Fruit fly (Drosophila melanogaster) whole organism, embryonic: ENCODE results near the gene CG3726.

Experiments used
- Bgb ChIP-seq: fragments of 200-800 bp; sonication (Bioruptor generic); IDR thresholded peaks from 2 replicates; pipeline ENCODE4 v1.3.6; 2022; ENCODE audit warnings: missing biosample characterization, missing genetic modification characterization; ENCODE audit not compliant: partially characterized antibody
- CG10267 ChIP-seq: fragments of 200-800 bp; sonication (Bioruptor generic); optimal IDR thresholded peaks from 2 replicates; lab custom pipeline; 2018; ENCODE audit warnings: missing biosample characterization, mild to moderate bottlenecking, missing genetic modification characterization, moderate library complexity
- CG10431 ChIP-seq: fragments of 200-800 bp; sonication (Bioruptor generic); optimal IDR thresholded peaks from 3 replicates; lab custom pipeline; 2018; ENCODE audit warnings: missing biosample characterization, mild to moderate bottlenecking, missing genetic modification characterization
- CG10979 ChIP-seq: fragments of 200-800 bp; sonication (Bioruptor generic); optimal IDR thresholded peaks from 2 replicates; lab custom pipeline; 2018; ENCODE audit warnings: missing biosample characterization, mild to moderate bottlenecking, missing genetic modification characterization, moderate library complexity
- CG11723 ChIP-seq: fragments of 200-800 bp; sonication (Bioruptor generic); optimal IDR thresholded peaks from 2 replicates; lab custom pipeline; 2017; ENCODE audit warnings: missing biosample characterization, mild to moderate bottlenecking, missing genetic modification characterization
- CG12104 ChIP-seq: fragments of 200-800 bp; sonication (Bioruptor generic); optimal IDR thresholded peaks from 3 replicates; lab custom pipeline; 2016; ENCODE audit warnings: missing biosample characterization, missing genetic modification characterization
- CG13296 ChIP-seq: fragments of 200-800 bp; sonication (Bioruptor generic); optimal IDR thresholded peaks from 3 replicates; lab custom pipeline; 2018; ENCODE audit warnings: missing biosample characterization, mild to moderate bottlenecking, missing genetic modification characterization
- CG15011 ChIP-seq: fragments of 200-800 bp; sonication (Bioruptor generic); optimal IDR thresholded peaks from 3 replicates; lab custom pipeline; 2018; ENCODE audit warnings: missing biosample characterization, mild to moderate bottlenecking, missing genetic modification characterization
- CG15073 ChIP-seq: fragments of 200-800 bp; sonication (Bioruptor generic); optimal IDR thresholded peaks from 2 replicates; lab custom pipeline; 2016; ENCODE audit warnings: missing biosample characterization, missing genetic modification characterization
- CG17328 ChIP-seq: fragments of 200-800 bp; sonication (Bioruptor generic); IDR thresholded peaks from 2 replicates; pipeline ENCODE4 v1.3.6; 2022; ENCODE audit warnings: missing biosample characterization, missing genetic modification characterization
- CG2712 ChIP-seq: fragments of 200-800 bp; optimal IDR thresholded peaks from 3 replicates; lab custom pipeline; 2019; ENCODE audit warnings: missing biosample characterization, mild to moderate bottlenecking, missing genetic modification characterization, moderate library complexity
- CG4328 ChIP-seq: fragments of 200-800 bp; sonication (Bioruptor generic); optimal IDR thresholded peaks from 3 replicates; lab custom pipeline; 2017; ENCODE audit warnings: missing biosample characterization, missing genetic modification reagents, missing genetic modification characterization
- CG5180 ChIP-seq: fragments of 200-800 bp; sonication (Bioruptor generic); optimal IDR thresholded peaks from 3 replicates; lab custom pipeline; 2017; ENCODE audit warnings: missing biosample characterization, missing genetic modification characterization, mild to moderate bottlenecking, moderate library complexity, missing genetic modification reagents
- CG5953 ChIP-seq: fragments of 200-800 bp; sonication (Bioruptor generic); IDR thresholded peaks from 2 replicates; pipeline ENCODE4 v1.3.6; 2022; ENCODE audit warnings: missing biosample characterization, missing genetic modification characterization
- CG6689 ChIP-seq: fragments of 200-800 bp; sonication (Bioruptor generic); IDR thresholded peaks from 2 replicates; pipeline ENCODE4 v1.3.6; 2022; ENCODE audit warnings: missing biosample characterization, missing genetic modification characterization
- CG7556 ChIP-seq: fragments of 200-800 bp; sonication (Bioruptor generic); optimal IDR thresholded peaks from 2 replicates; lab custom pipeline; 2017; ENCODE audit warnings: missing biosample characterization, mild to moderate bottlenecking, missing genetic modification characterization
- CG8281 ChIP-seq: fragments of 200-800 bp; sonication (Bioruptor generic); optimal IDR thresholded peaks from 2 replicates; lab custom pipeline; 2018; ENCODE audit warnings: missing biosample characterization, mild to moderate bottlenecking, missing genetic modification characterization, moderate library complexity
- CG8944 ChIP-seq: fragments of 200-800 bp; sonication (Bioruptor generic); optimal IDR thresholded peaks from 3 replicates; lab custom pipeline; 2016; ENCODE audit warnings: missing biosample characterization, missing genetic modification characterization
- CG9437 ChIP-seq: fragments of 200-800 bp; sonication (Bioruptor generic); optimal IDR thresholded peaks from 2 replicates; lab custom pipeline; 2018; ENCODE audit warnings: missing biosample characterization, mild to moderate bottlenecking, missing genetic modification characterization
- E2f2 ChIP-seq: fragments of 200-800 bp; sonication (Bioruptor generic); IDR thresholded peaks from 2 replicates; pipeline ENCODE4 v1.3.6; 2022; ENCODE audit warnings: missing biosample characterization, missing genetic modification characterization
- Jarid2 ChIP-seq: fragments of 200-800 bp; sonication (Bioruptor generic); optimal IDR thresholded peaks from 3 replicates; lab custom pipeline; 2017; ENCODE audit warnings: mild to moderate bottlenecking, missing biosample characterization, missing genetic modification reagents, missing genetic modification characterization
- Sry-β ChIP-seq: fragments of 200-800 bp; sonication (Bioruptor generic); optimal IDR thresholded peaks from 2 replicates; lab custom pipeline; 2018; ENCODE audit warnings: missing biosample characterization, mild to moderate bottlenecking, missing genetic modification characterization, moderate library complexity
- ase ChIP-seq: fragments of 200-800 bp; sonication (Bioruptor generic); IDR thresholded peaks from 3 replicates; pipeline ENCODE4 v1.3.6; 2022; ENCODE audit warnings: missing biosample characterization, missing genetic modification characterization
- az2 ChIP-seq: fragments of 200-800 bp; sonication (Bioruptor generic); optimal IDR thresholded peaks from 3 replicates; lab custom pipeline; 2016; ENCODE audit warnings: missing biosample characterization, missing genetic modification characterization
- caup ChIP-seq: fragments of 200-800 bp; sonication (Bioruptor generic); optimal IDR thresholded peaks from 3 replicates; lab custom pipeline; 2017; ENCODE audit warnings: missing biosample characterization, mild to moderate bottlenecking, missing genetic modification characterization, moderate library complexity; ENCODE audit not compliant: severe bottlenecking
- chinmo ChIP-seq: fragments of 200-800 bp; sonication (Bioruptor generic); IDR thresholded peaks from 4 replicates; pipeline ENCODE4 v1.3.6; 2022; ENCODE audit warnings: missing biosample characterization, missing genetic modification characterization; ENCODE audit not compliant: partially characterized antibody
- ci ChIP-seq: fragments of 200-800 bp; sonication (Bioruptor generic); IDR thresholded peaks from 3 replicates; pipeline ENCODE4 v1.3.6; 2022; ENCODE audit warnings: missing biosample characterization, missing genetic modification characterization
- da ChIP-seq: fragments of 200-800 bp; sonication (Bioruptor generic); optimal IDR thresholded peaks from 2 replicates; lab custom pipeline; 2016; ENCODE audit warnings: missing biosample characterization, missing genetic modification characterization
- eve ChIP-seq, 2 experiments: fragments of >200 bp; optimal IDR thresholded peaks; 2 replicates each; lab custom pipeline; 2017; ENCODE audit warnings: missing biosample characterization in 2 of 2, missing genetic modification characterization in 2 of 2
- gcm ChIP-seq: fragments of 200-800 bp; sonication (Bioruptor generic); optimal IDR thresholded peaks from 2 replicates; lab custom pipeline; 2019; ENCODE audit warnings: missing biosample characterization, mild to moderate bottlenecking, missing genetic modification characterization, moderate library complexity
- hkb ChIP-seq, 2 experiments: fragments of 200-800 bp in 1 of 2; fragments of >200 bp in 1 of 2; sonication (Bioruptor generic) in 1 of 2; IDR thresholded peaks in 1 of 2; optimal IDR thresholded peaks in 1 of 2; 2 replicates each; pipeline versions ENCODE4 v1.3.6 to Lab custom; 2017 to 2022; ENCODE audit warnings: missing biosample characterization in 1 of 2, missing genetic modification characterization in 1 of 2
- ken ChIP-seq: fragments of 200-800 bp; sonication (Bioruptor generic); IDR thresholded peaks from 3 replicates; pipeline ENCODE4 v1.3.6; 2022; ENCODE audit warnings: missing biosample characterization, missing genetic modification characterization
- lilli ChIP-seq: fragments of 200-800 bp; sonication (Bioruptor generic); optimal IDR thresholded peaks from 3 replicates; lab custom pipeline; 2016; ENCODE audit warnings: missing biosample characterization, missing genetic modification characterization
- nerfin-1 ChIP-seq: fragments of 200-800 bp; sonication (Bioruptor generic); optimal IDR thresholded peaks from 3 replicates; lab custom pipeline; 2019; ENCODE audit warnings: missing biosample characterization, mild to moderate bottlenecking, missing genetic modification characterization, moderate library complexity
- nom ChIP-seq: fragments of 200-800 bp; sonication (Bioruptor generic); optimal IDR thresholded peaks from 2 replicates; lab custom pipeline; 2017; ENCODE audit warnings: missing biosample characterization, missing genetic modification characterization, mild to moderate bottlenecking, moderate library complexity, missing genetic modification reagents
- otp ChIP-seq: fragments of 200-800 bp; sonication (Bioruptor generic); IDR thresholded peaks from 3 replicates; pipeline ENCODE4, ENCODE4 v1.3.6; 2022; ENCODE audit warnings: missing biosample characterization, missing genetic modification characterization
- ranshi ChIP-seq: fragments of 200-800 bp; sonication (Bioruptor generic); IDR thresholded peaks from 2 replicates; pipeline ENCODE4 v1.3.6; 2022; ENCODE audit warnings: missing biosample characterization, missing genetic modification characterization
- row ChIP-seq: fragments of 200-800 bp; sonication (Bioruptor generic); IDR thresholded peaks from 3 replicates; pipeline ENCODE4 v1.3.6; 2022; ENCODE audit warnings: missing biosample characterization, missing genetic modification characterization
- schlank ChIP-seq: fragments of 200-800 bp; sonication (Bioruptor generic); optimal IDR thresholded peaks from 2 replicates; lab custom pipeline; 2018; ENCODE audit warnings: missing biosample characterization, mild to moderate bottlenecking, missing genetic modification characterization
- shn ChIP-seq: fragments of 200-800 bp; sonication (Bioruptor generic); optimal IDR thresholded peaks from 3 replicates; lab custom pipeline; 2016; ENCODE audit warnings: missing biosample characterization, missing genetic modification characterization
- sisA ChIP-seq: fragments of 200-800 bp; sonication (Bioruptor generic); IDR thresholded peaks from 2 replicates; pipeline ENCODE4 v1.3.6; 2022; ENCODE audit warnings: missing biosample characterization, missing genetic modification characterization
- slbo ChIP-seq: fragments of 200-800 bp; sonication (Bioruptor generic); IDR thresholded peaks from 2 replicates; pipeline ENCODE4 v1.3.6; 2022; ENCODE audit warnings: missing biosample characterization, missing genetic modification characterization
- sna ChIP-seq: fragments of 200-800 bp; sonication (Bioruptor generic); IDR thresholded peaks from 2 replicates; pipeline ENCODE4 v1.3.6; 2022; ENCODE audit warnings: missing biosample characterization, missing genetic modification characterization; ENCODE audit not compliant: partially characterized antibody
- sr ChIP-seq: fragments of 200-800 bp; sonication (Bioruptor generic); IDR thresholded peaks from 3 replicates; pipeline ENCODE4 v1.3.6; 2022; ENCODE audit warnings: missing biosample characterization, missing genetic modification characterization
- tup ChIP-seq: fragments of 200-800 bp; sonication (Bioruptor generic); optimal IDR thresholded peaks from 2 replicates; lab custom pipeline; 2016; ENCODE audit warnings: missing biosample characterization, mild to moderate bottlenecking, missing genetic modification characterization, moderate library complexity
- unpg ChIP-seq: fragments of 200-800 bp; sonication (Bioruptor generic); optimal IDR thresholded peaks from 3 replicates; lab custom pipeline; 2018; ENCODE audit warnings: missing biosample characterization, mild to moderate bottlenecking, missing genetic modification characterization, moderate library complexity
- vvl ChIP-seq: fragments of 200-800 bp; sonication (Bioruptor generic); IDR thresholded peaks from 2 replicates; pipeline ENCODE4 v1.3.6; 2022; ENCODE audit warnings: missing biosample characterization, missing genetic modification characterization
- wdn ChIP-seq: fragments of 200-800 bp; sonication (Bioruptor generic); IDR thresholded peaks from 2 replicates; pipeline ENCODE4 v1.3.6; 2022; ENCODE audit warnings: missing biosample characterization, missing genetic modification characterization
- wor ChIP-seq: fragments of 200-800 bp; sonication (Bioruptor generic); IDR thresholded peaks from 2 replicates; pipeline ENCODE4 v1.3.6; 2022; ENCODE audit warnings: missing biosample characterization, missing genetic modification characterization
- zen ChIP-seq: fragments of 200-800 bp; sonication (Bioruptor generic); optimal IDR thresholded peaks from 3 replicates; lab custom pipeline; 2018; ENCODE audit warnings: missing biosample characterization, mild to moderate bottlenecking, missing genetic modification characterization, moderate library complexity

CG3726 gene

dm6 chrX:5972030-5972429 is 55.1 kb downstream of the CG3726 start:
- TF ChIP-seq zen (tag; lab: Kevin White, UChicago): no peak
- no peak for TF ChIP-seq CG10431 (GFP tag; lab: Kevin White, UChicago)
- TF ChIP-seq ci (GFP tag; lab: Robert Waterston, UW): peak; percentile 85
- no peak for TF ChIP-seq gcm (GFP tag; lab: Kevin White, UChicago)
- TF ChIP-seq nom (GFP tag; lab: Kevin White, UChicago): peak; percentile 36
- TF ChIP-seq nerfin-1 (tag; lab: Kevin White, UChicago): peak; percentile 18
- no peak for TF ChIP-seq CG15073
- TF ChIP-seq ase (GFP tag; lab: Robert Waterston, UW): peak; percentile 46; the same call in 1 of the 3 replicates
- no peak for TF ChIP-seq Bgb
- peak; percentile 26; the same call in 1 of the 2 replicates for TF ChIP-seq E2f2 (GFP tag; lab: Robert Waterston, UW)
- TF ChIP-seq CG15011 (GFP tag; lab: Kevin White, UChicago): no peak
- peak; percentile 59; the same call in 1 of the 2 replicates for TF ChIP-seq sisA (GFP tag; lab: Robert Waterston, UW)
- TF ChIP-seq CG5953 (GFP tag; lab: Robert Waterston, UW): 0 out of 2 replicates have a peak, but pooled peaks have one; percentile 17
- TF ChIP-seq eve (GFP tag; optimal IDR thresholded peaks at IDR 0.05; lab: Kevin White, UChicago): no peak
- TF ChIP-seq lilli (GFP tag; lab: Kevin White, UChicago): peak; percentile 32
- no peak for TF ChIP-seq wdn (GFP tag; lab: Robert Waterston, UW)
- no peak for TF ChIP-seq Sry-β
- TF ChIP-seq CG10979 (tag; lab: Kevin White, UChicago): peak; percentile 46
- TF ChIP-seq otp (GFP tag; lab: Robert Waterston, UW): 0 out of 3 replicates have a peak, but pooled peaks have one; percentile 49
- peak; percentile 60 for TF ChIP-seq CG17328 (GFP tag; lab: Robert Waterston, UW)
- TF ChIP-seq vvl: peak; percentile 80
- no peak for TF ChIP-seq chinmo (GFP tag; lab: Robert Waterston, UW)
- TF ChIP-seq CG9437 (GFP tag; lab: Kevin White, UChicago): no peak
- no peak for TF ChIP-seq tup (GFP tag; lab: Kevin White, UChicago)
- no peak for TF ChIP-seq CG8281 (tag; lab: Kevin White, UChicago)
- no peak for TF ChIP-seq da
- TF ChIP-seq az2: peak; percentile 52
- peak; percentile 47 for TF ChIP-seq CG8944 (GFP tag; lab: Kevin White, UChicago)
- TF ChIP-seq Jarid2 (GFP tag; lab: Kevin White, UChicago): peak; percentile 3
- TF ChIP-seq CG12104 (GFP tag; lab: Kevin White, UChicago): no peak
- peak; percentile 39 for TF ChIP-seq CG11723 (GFP tag; lab: Kevin White, UChicago)
- peak; percentile 32; the same call in 1 of the 2 replicates for TF ChIP-seq ranshi
- TF ChIP-seq CG6689 (GFP tag; lab: Robert Waterston, UW): peak; percentile 41; the same call in 1 of the 2 replicates
- no peak for TF ChIP-seq shn (GFP tag; lab: Kevin White, UChicago)
- no peak for TF ChIP-seq hkb (optimal IDR thresholded peaks at IDR 0.05; lab: Kevin White, UChicago)
- no peak for TF ChIP-seq hkb (GFP tag; IDR thresholded peaks at IDR 0.05; lab: Robert Waterston, UW)
- TF ChIP-seq CG13296 (GFP tag; lab: Kevin White, UChicago): no peak
- TF ChIP-seq CG4328 (GFP tag; lab: Kevin White, UChicago): no peak
- peak; percentile 27; the same call in 1 of the 2 replicates for TF ChIP-seq wor (GFP tag; lab: Robert Waterston, UW)
- peak; percentile 50; the same call in 1 of the 2 replicates for TF ChIP-seq slbo (GFP tag; lab: Robert Waterston, UW)
- no peak for TF ChIP-seq schlank (tag; lab: Kevin White, UChicago)
- 0 out of 3 replicates have a peak, but pooled peaks have one; percentile 34 for TF ChIP-seq sr (GFP tag; lab: Robert Waterston, UW)
- no peak for TF ChIP-seq caup (GFP tag; lab: Kevin White, UChicago)
- TF ChIP-seq CG10267 (tag; lab: Kevin White, UChicago): no peak
- TF ChIP-seq sna (GFP tag; lab: Robert Waterston, UW): no peak
- peak; percentile 50 for TF ChIP-seq row (GFP tag; lab: Robert Waterston, UW)
- TF ChIP-seq unpg (GFP tag; lab: Kevin White, UChicago): peak; percentile 46
- no peak for TF ChIP-seq CG7556
- TF ChIP-seq CG2712: peak; percentile 49
- peak; percentile 77 for TF ChIP-seq ken
- TF ChIP-seq CG5180 (GFP tag; lab: Kevin White, UChicago): peak; percentile 58
